Worm (Caenorhabditis elegans) whole organism, young adult: ENCODE measurements around the gene ess-2.

Experiments used
- B0019.2 ChIP-seq: fragments of 200-800 bp; sonication (Bioruptor generic); conservative IDR thresholded peaks from 2 replicates; pipeline ENCODE4 v1.3.6; 2022; ENCODE audit warnings: missing genetic modification reagents, missing genetic modification characterization, missing compliant biosample characterization
- B0035.1 ChIP-seq: sonication (generic microtip); optimal IDR thresholded peaks from 2 replicates; lab custom pipeline; 2016; ENCODE audit warnings: missing genetic modification characterization, mild to moderate bottlenecking, missing compliant biosample characterization, missing genotype, missing genetic modification reagents
- F22D6.2 ChIP-seq: sonication (generic microtip); optimal IDR thresholded peaks from 2 replicates; lab custom pipeline; 2016; ENCODE audit warnings: mild to moderate bottlenecking, missing genetic modification characterization, missing compliant biosample characterization
- F37B4.10 ChIP-seq: fragments of 200-800 bp; sonication (Bioruptor generic); IDR thresholded peaks from 2 replicates; pipeline ENCODE4 v1.3.6; 2022; ENCODE audit warnings: missing genetic modification characterization, missing compliant biosample characterization
- F52B5.7 ChIP-seq: sonication (generic microtip); optimal IDR thresholded peaks from 2 replicates; lab custom pipeline; 2016; ENCODE audit warnings: mild to moderate bottlenecking, missing genetic modification characterization, missing compliant biosample characterization
- F55B11.4 ChIP-seq: sonication (generic microtip); optimal IDR thresholded peaks from 2 replicates; lab custom pipeline; 2016; ENCODE audit warnings: missing compliant biosample characterization, missing genetic modification characterization, borderline replicate concordance; ENCODE audit not compliant: insufficient read depth
- K11D2.4 ChIP-seq: fragments of 200-800 bp; sonication (Bioruptor generic); IDR thresholded peaks from 2 replicates; pipeline ENCODE4 v1.3.6; 2022; ENCODE audit warnings: missing genetic modification reagents, missing genetic modification characterization, missing compliant biosample characterization
- T07F8.4 ChIP-seq: sonication (generic microtip); optimal IDR thresholded peaks from 2 replicates; lab custom pipeline; 2016; ENCODE audit warnings: mild to moderate bottlenecking, missing genetic modification characterization, moderate library complexity, missing compliant biosample characterization
- Y53F4B.3 ChIP-seq: fragments of 200-800 bp; sonication (Bioruptor generic); IDR thresholded peaks from 2 replicates; pipeline ENCODE4 v1.3.6; 2022; ENCODE audit warnings: missing genetic modification reagents, missing genetic modification characterization, missing compliant biosample characterization
- Y95B8A.8 ChIP-seq: fragments of 200-800 bp; sonication (Bioruptor generic); IDR thresholded peaks from 2 replicates; pipeline ENCODE4 v1.3.6; 2022; ENCODE audit warnings: missing genetic modification reagents, missing genetic modification characterization, missing compliant biosample characterization
- ZK185.1 ChIP-seq: sonication (generic microtip); optimal IDR thresholded peaks from 2 replicates; lab custom pipeline; 2016; ENCODE audit warnings: mild to moderate bottlenecking, missing genetic modification characterization, missing compliant biosample characterization; ENCODE audit not compliant: poor library complexity, severe bottlenecking
- athp-1 ChIP-seq: sonication (generic microtip); optimal IDR thresholded peaks from 2 replicates; lab custom pipeline; 2017; ENCODE audit warnings: mild to moderate bottlenecking, missing genetic modification characterization, missing compliant biosample characterization
- attf-5 ChIP-seq: fragments of 200-800 bp; sonication (Bioruptor generic); optimal IDR thresholded peaks from 2 replicates; lab custom pipeline; 2018; ENCODE audit warnings: mild to moderate bottlenecking, missing genetic modification characterization, missing compliant biosample characterization
- attf-6 ChIP-seq: fragments of 200-800 bp; sonication (Bioruptor generic); IDR thresholded peaks from 2 replicates; pipeline ENCODE4 v1.3.6; 2022; ENCODE audit warnings: missing genetic modification reagents, missing genetic modification characterization, missing compliant biosample characterization
- bed-2 ChIP-seq: fragments of 200-800 bp; sonication (Bioruptor generic); IDR thresholded peaks from 2 replicates; pipeline ENCODE4 v1.3.6; 2022; ENCODE audit warnings: missing genetic modification reagents, missing genetic modification characterization, missing compliant biosample characterization
- cebp-2 ChIP-seq: fragments of 200-800 bp; sonication (Bioruptor generic); IDR thresholded peaks from 2 replicates; pipeline ENCODE4 v1.3.6; 2022; ENCODE audit warnings: missing genetic modification characterization, missing compliant biosample characterization
- ceh-79 ChIP-seq: sonication (generic microtip); optimal IDR thresholded peaks from 2 replicates; lab custom pipeline; 2017; ENCODE audit warnings: mild to moderate bottlenecking, missing genetic modification characterization, missing compliant biosample characterization
- dpff-1 ChIP-seq: sonication (generic microtip); optimal IDR thresholded peaks from 2 replicates; lab custom pipeline; 2017; ENCODE audit warnings: mild to moderate bottlenecking, missing genetic modification characterization, missing compliant biosample characterization
- gei-17 ChIP-seq: fragments of 200-800 bp; sonication (Bioruptor generic); optimal IDR thresholded peaks from 2 replicates; lab custom pipeline; 2018; ENCODE audit warnings: mild to moderate bottlenecking, missing genetic modification characterization, missing compliant biosample characterization
- him-1 ChIP-seq: sonication (generic microtip); optimal IDR thresholded peaks from 2 replicates; lab custom pipeline; 2016; ENCODE audit warnings: missing genotype, missing genetic modification reagents, missing genetic modification characterization, missing compliant biosample characterization
- hlh-12 ChIP-seq: sonication (generic microtip); optimal IDR thresholded peaks from 2 replicates; lab custom pipeline; 2016; ENCODE audit warnings: missing genetic modification characterization, missing compliant biosample characterization
- hmg-20 ChIP-seq: fragments of 200-800 bp; sonication (Bioruptor generic); IDR thresholded peaks from 2 replicates; pipeline ENCODE4 v1.3.6; 2022; ENCODE audit warnings: missing genetic modification reagents, missing genetic modification characterization, missing compliant biosample characterization
- hrde-1 ChIP-seq: sonication (generic microtip); optimal IDR thresholded peaks from 2 replicates; lab custom pipeline; 2016; ENCODE audit warnings: missing genetic modification characterization, mild to moderate bottlenecking, missing compliant biosample characterization, moderate library complexity, missing genotype, missing genetic modification reagents, borderline replicate concordance
- lag-1 ChIP-seq: fragments of 200-800 bp; sonication (Bioruptor generic); IDR thresholded peaks from 2 replicates; pipeline ENCODE4 v1.3.6; 2022; ENCODE audit warnings: missing genetic modification reagents, missing genetic modification characterization, missing compliant biosample characterization
- let-526 ChIP-seq: fragments of 200-800 bp; sonication (Bioruptor generic); IDR thresholded peaks from 2 replicates; pipeline ENCODE4 v1.3.6; 2022; ENCODE audit warnings: missing genetic modification reagents, missing genetic modification characterization, missing compliant biosample characterization
- lsy-27 ChIP-seq: sonication (generic microtip); optimal IDR thresholded peaks from 2 replicates; lab custom pipeline; 2017; ENCODE audit warnings: missing genetic modification characterization, mild to moderate bottlenecking, missing compliant biosample characterization, antibody characterized with exemption, missing genotype, borderline replicate concordance; ENCODE audit not compliant: insufficient read depth
- madf-3 ChIP-seq: fragments of 200-800 bp; sonication (Bioruptor generic); IDR thresholded peaks from 2 replicates; pipeline ENCODE4 v1.3.6; 2022; ENCODE audit warnings: missing genetic modification reagents, missing genetic modification characterization, missing compliant biosample characterization
- mcd-1 ChIP-seq: fragments of 200-800 bp; sonication (Bioruptor generic); IDR thresholded peaks from 2 replicates; pipeline ENCODE4 v1.3.6; 2022; ENCODE audit warnings: missing genetic modification reagents, missing genetic modification characterization, missing compliant biosample characterization
- mel-28 ChIP-seq: sonication (generic microtip); optimal IDR thresholded peaks from 2 replicates; lab custom pipeline; 2016; ENCODE audit warnings: borderline replicate concordance, mild to moderate bottlenecking, missing genetic modification characterization, missing compliant biosample characterization
- mxl-1 ChIP-seq: sonication (generic microtip); optimal IDR thresholded peaks from 2 replicates; lab custom pipeline; 2016; ENCODE audit warnings: missing genetic modification characterization, missing compliant biosample characterization
- nfya-1 ChIP-seq: sonication (generic microtip); optimal IDR thresholded peaks from 2 replicates; lab custom pipeline; 2017; ENCODE audit warnings: antibody characterized with exemption, missing compliant biosample characterization, missing genetic modification characterization, borderline replicate concordance; ENCODE audit not compliant: insufficient read depth
- nfya-2 ChIP-seq: fragments of 200-800 bp; sonication (Bioruptor generic); IDR thresholded peaks from 2 replicates; pipeline ENCODE4 v1.3.6; 2022; ENCODE audit warnings: missing genetic modification reagents, missing genetic modification characterization, missing compliant biosample characterization
- nhr-120 ChIP-seq: fragments of 200-800 bp; sonication (Bioruptor generic); IDR thresholded peaks from 2 replicates; pipeline ENCODE4 v1.3.6; 2022; ENCODE audit warnings: missing genetic modification characterization, missing compliant biosample characterization
- nhr-179 ChIP-seq: sonication (generic microtip); optimal IDR thresholded peaks from 2 replicates; lab custom pipeline; 2016; ENCODE audit warnings: mild to moderate bottlenecking, missing genetic modification characterization, missing compliant biosample characterization
- repo-1 ChIP-seq: sonication (generic microtip); optimal IDR thresholded peaks from 2 replicates; lab custom pipeline; 2017; ENCODE audit warnings: mild to moderate bottlenecking, missing genetic modification characterization, missing compliant biosample characterization
- rpc-1 ChIP-seq, 2 experiments: fragments of 150-350 bp in 1 of 2; sonication (generic microtip) in 1 of 2; optimal IDR thresholded peaks; 2 replicates each; lab custom pipeline; 2014 to 2018; ENCODE audit warnings: missing biosample characterization in 1 of 2, missing genetic modification characterization in 1 of 2, missing genetic modification reagents in 1 of 2, missing genotype in 1 of 2
- snpc-1.3 ChIP-seq: sonication (generic microtip); optimal IDR thresholded peaks from 2 replicates; lab custom pipeline; 2017; ENCODE audit warnings: missing genetic modification characterization, mild to moderate bottlenecking, missing compliant biosample characterization, antibody characterized with exemption, moderate library complexity, missing genotype, missing genetic modification reagents; ENCODE audit not compliant: insufficient read depth
- snpc-3.4 ChIP-seq: sonication (generic microtip); optimal IDR thresholded peaks from 2 replicates; lab custom pipeline; 2017; ENCODE audit warnings: missing genetic modification characterization, mild to moderate bottlenecking, missing compliant biosample characterization, antibody characterized with exemption, moderate library complexity, missing genotype, missing genetic modification reagents
- snpc-4 ChIP-seq, 5 experiments: fragments of 150-350 bp in 1 of 5; sonication (generic microtip) in 4 of 5; optimal IDR thresholded peaks; 2 replicates each; lab custom pipeline; 2014 to 2018; ENCODE audit warnings: missing genetic modification characterization in 5 of 5, missing biosample characterization in 3 of 5, antibody characterized with exemption in 2 of 5, mild to moderate bottlenecking in 2 of 5, missing compliant biosample characterization in 2 of 5, missing genotype in 2 of 5, moderate library complexity in 2 of 5, missing genetic modification reagents in 1 of 5
- sptf-2 ChIP-seq: fragments of 200-800 bp; sonication (Bioruptor generic); optimal IDR thresholded peaks from 2 replicates; lab custom pipeline; 2018; ENCODE audit warnings: mild to moderate bottlenecking, missing genetic modification characterization, missing compliant biosample characterization
- unc-130 ChIP-seq: sonication (generic microtip); optimal IDR thresholded peaks from 2 replicates; lab custom pipeline; 2016; ENCODE audit warnings: missing genetic modification reagents, missing genetic modification characterization, missing compliant biosample characterization
- unc-62 ChIP-seq: fragments of 150-350 bp; optimal IDR thresholded peaks from 2 replicates; lab custom pipeline; 2014; ENCODE audit warnings: missing biosample characterization, missing genetic modification reagents, missing genetic modification characterization
- xnd-1 ChIP-seq: sonication (generic microtip); optimal IDR thresholded peaks from 2 replicates; lab custom pipeline; 2016; ENCODE audit warnings: missing genotype, missing genetic modification reagents, missing genetic modification characterization, missing compliant biosample characterization
- zim-3 ChIP-seq: sonication (generic microtip); optimal IDR thresholded peaks from 2 replicates; lab custom pipeline; 2017; ENCODE audit warnings: mild to moderate bottlenecking, missing genetic modification characterization, moderate library complexity, missing compliant biosample characterization
- ztf-18 ChIP-seq: sonication (generic microtip); optimal IDR thresholded peaks from 2 replicates; lab custom pipeline; 2016; ENCODE audit warnings: missing genotype, mild to moderate bottlenecking, missing genetic modification characterization, missing compliant biosample characterization
- ztf-25 ChIP-seq: fragments of 200-800 bp; sonication (Bioruptor generic); IDR thresholded peaks from 2 replicates; pipeline ENCODE4 v1.3.6; 2022; ENCODE audit warnings: missing genetic modification reagents, missing genetic modification characterization, missing compliant biosample characterization

ess-2 gene

ce11 chrIII:8446940-8447403 is 43.2 kb downstream of the ess-2 start, which contains the start of gene rpn-3 (continued):
- TF ChIP-seq F55B11.4 (tag; lab: Kevin White, UChicago): no peak
- peak; percentile 85 for TF ChIP-seq F22D6.2 (tag; lab: Kevin White, UChicago)
- peak; percentile 58; the same call in 1 of the 2 replicates for TF ChIP-seq B0019.2 (GFP tag; lab: Robert Waterston, UW)
- peak; percentile 64 for TF ChIP-seq B0035.1
- no peak for TF ChIP-seq dpff-1 (tag; lab: Kevin White, UChicago)
- peak; percentile 48; the same call in 1 of the 2 replicates for TF ChIP-seq attf-6
- TF ChIP-seq nhr-120 (GFP tag; lab: Robert Waterston, UW): no peak
- TF ChIP-seq mel-28 (tag; lab: Kevin White, UChicago): peak; percentile 3
- no peak for TF ChIP-seq F52B5.7 (tag; lab: Kevin White, UChicago)
- no peak for TF ChIP-seq F37B4.10 (GFP tag; lab: Robert Waterston, UW)
- TF ChIP-seq madf-3 (GFP tag; lab: Robert Waterston, UW): peak; percentile 94
- no peak for TF ChIP-seq zim-3 (tag; lab: Kevin White, UChicago)
- TF ChIP-seq mcd-1 (GFP tag; lab: Robert Waterston, UW): peak; percentile 99
- no peak for TF ChIP-seq ztf-18 (tag; lab: Kevin White, UChicago)
- TF ChIP-seq him-1 (tag; lab: Kevin White, UChicago): no peak
- peak; percentile 83; the same call in 1 of the 2 replicates for TF ChIP-seq let-526 (GFP tag; lab: Robert Waterston, UW)
- no peak for TF ChIP-seq mxl-1
- TF ChIP-seq lag-1 (GFP tag; lab: Robert Waterston, UW): no peak
- peak; percentile 77 for TF ChIP-seq gei-17 (GFP tag; lab: Kevin White, UChicago)
- TF ChIP-seq Y53F4B.3 (GFP tag; lab: Robert Waterston, UW): no peak; the same call in 1 of the 2 replicates
- peak; percentile 78 for TF ChIP-seq snpc-1.3
- TF ChIP-seq xnd-1 (tag; lab: Kevin White, UChicago): peak; percentile 69
- TF ChIP-seq rpc-1 (optimal IDR thresholded peaks at IDR 0.05; lab: Kevin White, UChicago): peak; percentile 76
- TF ChIP-seq rpc-1 (tag; optimal IDR thresholded peaks at IDR 0.05; lab: Kevin White, UChicago): peak; percentile 13
- peak; percentile 17 for TF ChIP-seq hrde-1
- TF ChIP-seq K11D2.4 (GFP tag; lab: Robert Waterston, UW): peak; percentile 93
- no peak for TF ChIP-seq nfya-1 (tag; lab: Kevin White, UChicago)
- no peak for TF ChIP-seq lsy-27
- peak; percentile 93 for TF ChIP-seq snpc-3.4 (tag; lab: Kevin White, UChicago)
- no peak for TF ChIP-seq hlh-12 (tag; lab: Kevin White, UChicago)
- TF ChIP-seq repo-1 (tag; lab: Kevin White, UChicago): peak; percentile 90
- TF ChIP-seq athp-1 (tag; lab: Kevin White, UChicago): peak; percentile 79
- TF ChIP-seq sptf-2: no peak
- peak; percentile 79 for TF ChIP-seq ceh-79 (tag; lab: Kevin White, UChicago)
- TF ChIP-seq ZK185.1 (tag; lab: Kevin White, UChicago): peak; percentile 89
- TF ChIP-seq ztf-25 (GFP tag; lab: Robert Waterston, UW): no peak
- peak; percentile 2 for TF ChIP-seq unc-62
- TF ChIP-seq bed-2 (GFP tag; lab: Robert Waterston, UW): peak; percentile 76; the same call in 1 of the 2 replicates
- peak; percentile 49 for TF ChIP-seq unc-130 (GFP tag; lab: Kevin White, UChicago)
- peak; percentile 75; the same call in 1 of the 2 replicates for TF ChIP-seq Y95B8A.8
- TF ChIP-seq hmg-20 (GFP tag; lab: Robert Waterston, UW): 0 out of 2 replicates have a peak, but pooled peaks have one; percentile 68
- no peak for TF ChIP-seq nhr-179 (tag; lab: Kevin White, UChicago)
- TF ChIP-seq snpc-4 (GFP tag; optimal IDR thresholded peaks at IDR 0.05; lab: Kevin White, UChicago): peak; percentile 38
- TF ChIP-seq snpc-4 (tag; optimal IDR thresholded peaks at IDR 0.05; lab: Kevin White, UChicago): peak; percentile 46 to 84 (median 66)
- TF ChIP-seq attf-5 (GFP tag; lab: Kevin White, UChicago): peak; percentile 84
- no peak for TF ChIP-seq cebp-2 (GFP tag; lab: Robert Waterston, UW)
- TF ChIP-seq T07F8.4: no peak
- no peak for TF ChIP-seq nfya-2 (GFP tag; lab: Robert Waterston, UW)
